Worm (Caenorhabditis elegans): ENCODE data around the gene phf-33.
A peak's percentile ranks its signal among the peaks of the same experiment; 100 is the strongest.

- TF ChIP-seq daf-16 (GFP tag; optimal IDR thresholded peaks at IDR 0.05) (peak; percentile 59 to 81), daf-16 (tag; optimal IDR thresholded peaks at IDR 0.05) (peak; percentile 44), set-16 (GFP tag; IDR thresholded peaks at IDR 0.05) (no peak), pha-4 (GFP tag; IDR thresholded peaks at IDR 0.05) (peak; percentile 89), pha-4 (tag; optimal IDR thresholded peaks at IDR 0.05) (no peak), lir-3 (tag; optimal IDR thresholded peaks at IDR 0.05) (peak; percentile 70)
These were observed 14.2 kb downstream of the phf-33 start for ce11 chrX:13264550-13264949.

Measured in whole organism, L4 larva.